Worm (Caenorhabditis elegans) whole organism, early embryonic: ENCODE results near the gene mms-19.

ENCODE experiments used
- B0310.2 ChIP-seq: sonication (generic microtip); optimal IDR thresholded peaks from 2 replicates; lab custom pipeline; 2016; ENCODE audit warnings: mild to moderate bottlenecking, missing genetic modification characterization, missing compliant biosample characterization
- F13C5.2 ChIP-seq: sonication (generic microtip); optimal IDR thresholded peaks from 2 replicates; lab custom pipeline; 2017; ENCODE audit warnings: mild to moderate bottlenecking, missing genetic modification characterization, inconsistent platforms, missing compliant biosample characterization
- aly-1 ChIP-seq: sonication (generic microtip); optimal IDR thresholded peaks from 2 replicates; lab custom pipeline; 2016; ENCODE audit warnings: missing genetic modification characterization, missing compliant biosample characterization
- ama-1 ChIP-seq: fragments of 150-350 bp; optimal IDR thresholded peaks from 2 replicates; lab custom pipeline; 2014
- flt-1 ChIP-seq: fragments of 200-800 bp; sonication (Bioruptor generic); IDR thresholded peaks from 2 replicates; pipeline ENCODE4 v1.3.6; 2022; ENCODE audit warnings: missing genetic modification characterization, missing compliant biosample characterization
- hmg-4 ChIP-seq: fragments of 200-800 bp; sonication (Bioruptor generic); optimal IDR thresholded peaks from 2 replicates; lab custom pipeline; 2018; ENCODE audit warnings: mild to moderate bottlenecking, missing genetic modification characterization, missing compliant biosample characterization
- hnd-1 ChIP-seq: sonication (generic microtip); optimal IDR thresholded peaks from 2 replicates; lab custom pipeline; 2016; ENCODE audit warnings: missing genetic modification characterization, missing compliant biosample characterization
- scrt-1 ChIP-seq: fragments of 200-800 bp; sonication (Bioruptor generic); IDR thresholded peaks from 2 replicates; pipeline ENCODE4 v1.3.6; 2022; ENCODE audit warnings: missing genetic modification characterization, missing compliant biosample characterization
- tbx-11 ChIP-seq: fragments of 200-800 bp; sonication (Bioruptor generic); IDR thresholded peaks from 2 replicates; pipeline ENCODE4 v1.3.6; 2022; ENCODE audit warnings: missing genetic modification characterization, missing compliant biosample characterization
- tbx-37 ChIP-seq: fragments of 200-800 bp; sonication (Bioruptor generic); conservative IDR thresholded peaks from 2 replicates; pipeline ENCODE4 v1.3.6; 2022; ENCODE audit warnings: missing genetic modification reagents, missing genetic modification characterization, missing compliant biosample characterization
- tra-4 ChIP-seq: sonication (generic microtip); optimal IDR thresholded peaks from 2 replicates; lab custom pipeline; 2017; ENCODE audit warnings: missing genetic modification characterization, missing compliant biosample characterization

DNA sequence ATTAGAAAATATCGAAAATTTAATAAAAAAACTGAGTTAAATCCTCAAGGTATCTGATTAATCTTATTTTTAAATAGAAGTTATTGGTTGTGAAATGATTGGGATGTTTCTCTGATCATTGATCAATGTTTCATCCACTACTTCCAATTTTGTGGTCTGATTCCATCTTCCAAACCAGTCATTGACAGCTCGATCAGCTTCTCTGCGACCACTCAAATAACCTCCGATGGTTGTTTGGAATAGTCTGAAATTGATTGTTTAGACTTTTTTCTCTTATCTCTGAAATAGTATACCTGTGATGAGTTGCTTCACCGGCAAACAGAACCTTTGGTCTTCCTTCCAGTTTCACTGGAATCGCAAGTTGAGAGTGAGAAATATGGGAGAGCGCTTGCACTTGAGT lies 4.2 kb upstream of the mms-19 start:
- TF ChIP-seq aly-1 (tag; lab: Kevin White, UChicago) (no peak), tbx-37 (GFP tag; lab: Robert Waterston, UW) (no peak), F13C5.2 (no peak), B0310.2 (tag; lab: Kevin White, UChicago) (no peak), hnd-1 (no peak), ama-1 (lab: Kevin White, UChicago) (no peak), flt-1 (GFP tag; lab: Robert Waterston, UW) (no peak), scrt-1 (GFP tag; lab: Robert Waterston, UW) (no peak), tra-4 (tag; lab: Kevin White, UChicago) (no peak), tbx-11 (GFP tag; lab: Robert Waterston, UW) (no peak), hmg-4 (GFP tag; lab: Kevin White, UChicago) (no peak)
